Fruit fly (Drosophila melanogaster): ENCODE data around the gene mex1.

mex1 gene

DNA sequence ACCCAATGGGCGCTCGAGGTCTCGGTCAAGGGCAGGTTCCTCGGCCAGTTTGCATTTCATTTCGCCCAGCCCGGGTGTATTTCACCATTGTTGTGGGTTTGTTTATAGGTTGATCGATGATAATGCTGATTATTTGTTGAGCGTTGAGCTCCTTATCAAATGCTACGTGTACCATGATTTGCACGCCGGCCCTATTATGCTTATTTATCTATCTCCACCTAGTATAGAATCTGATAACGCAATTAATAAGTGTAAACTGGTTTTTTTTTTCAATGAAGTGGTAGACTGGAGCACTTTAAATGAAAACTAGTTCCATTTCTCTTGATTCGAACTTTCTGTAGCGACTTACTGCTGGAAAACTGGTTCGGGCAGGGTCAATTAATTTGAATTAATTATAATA is 17.1 kb downstream of the mex1 start:
- TF ChIP-seq CG14711 (tag; optimal IDR thresholded peaks at IDR 0.05) (no peak), cic (GFP tag; optimal IDR thresholded peaks at IDR 0.05) (peak; percentile 8)

dm6 chr3L:15501646-15501972 is 17.8 kb downstream of the mex1 start:
- peak; percentile 9 for TF ChIP-seq cic (GFP tag; optimal IDR thresholded peaks at IDR 0.05)
- TF ChIP-seq CG12768 (GFP tag; optimal IDR thresholded peaks at IDR 0.05), result peak; percentile 27
- no peak for TF ChIP-seq kay (GFP tag; ENCODE audit: borderline replicate concordance)
- TF ChIP-seq Mnt (GFP tag; optimal IDR thresholded peaks at IDR 0.05), result peak; percentile 60

DNA sequence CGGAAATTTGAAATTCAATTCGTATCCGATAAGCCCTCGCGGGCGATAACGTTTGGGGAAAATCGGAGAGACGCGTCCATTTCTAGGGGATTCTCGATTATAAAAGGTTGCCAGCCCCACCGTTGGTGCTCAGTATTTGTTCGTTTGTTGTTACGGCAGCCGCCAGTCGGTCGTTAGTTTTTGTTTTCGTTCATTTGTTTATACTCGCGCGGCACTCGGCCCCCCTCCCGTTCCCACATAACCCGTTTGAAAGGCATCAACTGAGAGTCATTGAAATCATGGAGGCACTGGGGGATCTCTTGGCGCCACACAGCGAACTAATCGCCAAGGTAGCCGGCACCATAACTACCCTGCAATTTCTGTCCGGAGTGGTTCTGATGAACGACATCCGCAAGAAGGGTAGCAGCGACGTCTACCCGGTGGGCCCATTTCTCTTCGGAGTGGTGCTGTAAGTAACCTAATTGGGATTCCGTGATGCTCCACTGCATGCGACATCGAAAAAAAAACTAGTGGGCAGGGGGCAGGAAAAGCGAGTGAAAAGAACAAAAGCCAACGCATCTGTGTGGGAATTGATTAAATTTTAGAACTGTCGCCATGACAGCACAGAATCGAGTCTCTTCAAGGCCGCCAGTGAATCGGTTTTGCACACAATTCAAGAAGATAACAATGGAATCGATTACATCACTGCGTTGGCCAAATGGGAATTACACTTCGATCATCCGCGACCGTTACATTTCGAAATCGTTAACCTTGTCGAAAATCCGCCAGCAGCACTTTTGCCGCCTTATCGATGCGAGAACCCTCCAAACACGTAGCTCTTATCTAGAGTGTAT is 18.4 kb downstream of the mex1 start, which contains the start of gene CG7272:
CG7272 (plus strand) TSS at position 126 of the 833 bp plus-strand sequence.
- TF ChIP-seq CG7101 (tag; optimal IDR thresholded peaks at IDR 0.05), result peak; percentile 22
- peak; percentile 16 for TF ChIP-seq CG11617 (GFP tag; optimal IDR thresholded peaks at IDR 0.05)
- TF ChIP-seq ovo (GFP tag; optimal IDR thresholded peaks at IDR 0.05), result no peak
- peak; percentile 43 for TF ChIP-seq CG12768 (GFP tag; optimal IDR thresholded peaks at IDR 0.05)
- no peak for TF ChIP-seq CG1620 (GFP tag; optimal IDR thresholded peaks at IDR 0.05)
- TF ChIP-seq CG33017 (tag; optimal IDR thresholded peaks at IDR 0.05), result peak; percentile 21
- peak; percentile 82 for TF ChIP-seq cic (GFP tag; optimal IDR thresholded peaks at IDR 0.05)
- no peak for TF ChIP-seq Hr96 (GFP tag; optimal IDR thresholded peaks at IDR 0.05)
- peak; percentile 74 for TF ChIP-seq Mnt (GFP tag; optimal IDR thresholded peaks at IDR 0.05)
- no peak for TF ChIP-seq kay (GFP tag; ENCODE audit: borderline replicate concordance)
- no peak for TF ChIP-seq toe (GFP tag; optimal IDR thresholded peaks at IDR 0.05)
- no peak for TF ChIP-seq Clk (GFP tag; optimal IDR thresholded peaks at IDR 0.05)
- TF ChIP-seq pad (GFP tag; optimal IDR thresholded peaks at IDR 0.05), result no peak
- no peak for TF ChIP-seq CG14711 (tag; optimal IDR thresholded peaks at IDR 0.05)
- TF ChIP-seq CG7045 (GFP tag; optimal IDR thresholded peaks at IDR 0.05), result no peak
- peak; percentile 0 for TF ChIP-seq Crg-1 (GFP tag; optimal IDR thresholded peaks at IDR 0.05)
- peak in 1 of 2 experiments; percentile 63 for TF ChIP-seq cnc (optimal IDR thresholded peaks at IDR 0.05)

DNA sequence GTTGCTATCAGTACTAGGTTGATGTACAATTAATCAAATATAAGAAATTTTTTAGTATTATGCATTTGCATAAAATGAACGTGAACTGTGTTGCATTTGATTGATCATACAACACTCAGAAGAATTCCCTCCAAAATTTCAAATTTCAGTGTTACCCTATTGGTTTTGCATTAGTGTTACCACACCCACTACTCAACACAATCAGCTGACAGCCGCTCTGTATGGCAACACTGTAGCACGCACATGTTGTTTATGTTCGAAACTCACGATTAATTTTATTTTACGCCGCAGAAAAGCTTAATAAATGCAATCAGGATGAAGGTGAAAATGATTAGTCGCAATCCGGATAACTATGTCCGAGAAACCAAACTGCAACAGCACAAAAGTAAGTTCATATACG is 20.6 kb downstream of the mex1 start, which contains the start of gene CG7275:
CG7275 (plus strand) TSS at position 215 of the 400 bp plus-strand sequence.
- TF ChIP-seq CG14711 (tag; optimal IDR thresholded peaks at IDR 0.05) (no peak), Mnt (GFP tag; optimal IDR thresholded peaks at IDR 0.05) (peak; percentile 97), CG7101 (tag; optimal IDR thresholded peaks at IDR 0.05) (no peak), CG33017 (tag; optimal IDR thresholded peaks at IDR 0.05) (no peak), CG11617 (GFP tag; optimal IDR thresholded peaks at IDR 0.05) (no peak), CG7045 (GFP tag; optimal IDR thresholded peaks at IDR 0.05) (no peak), Hr96 (GFP tag; optimal IDR thresholded peaks at IDR 0.05) (no peak), toe (GFP tag; optimal IDR thresholded peaks at IDR 0.05) (no peak), cnc (optimal IDR thresholded peaks at IDR 0.05) (no peak), ovo (GFP tag; optimal IDR thresholded peaks at IDR 0.05) (no peak), bab1 (GFP tag; optimal IDR thresholded peaks at IDR 0.05) (peak; percentile 88), cic (GFP tag; optimal IDR thresholded peaks at IDR 0.05) (peak; percentile 50)

- no peak for TF ChIP-seq pad (GFP tag; optimal IDR thresholded peaks at IDR 0.05)
- no peak for TF ChIP-seq cnc (optimal IDR thresholded peaks at IDR 0.05)
- no peak for TF ChIP-seq Hr96 (GFP tag; optimal IDR thresholded peaks at IDR 0.05)
- no peak for TF ChIP-seq Mnt (GFP tag; optimal IDR thresholded peaks at IDR 0.05)
- no peak for TF ChIP-seq toe (GFP tag; optimal IDR thresholded peaks at IDR 0.05)
- no peak for TF ChIP-seq CG12768 (GFP tag; optimal IDR thresholded peaks at IDR 0.05)
- TF ChIP-seq CG11617 (GFP tag; optimal IDR thresholded peaks at IDR 0.05), result no peak
- TF ChIP-seq CG14711 (tag; optimal IDR thresholded peaks at IDR 0.05), result no peak
- no peak for TF ChIP-seq kay (GFP tag; ENCODE audit: borderline replicate concordance)
- TF ChIP-seq CG7045 (GFP tag; optimal IDR thresholded peaks at IDR 0.05), result no peak
Measured at dm6 chr3L:15497902-15498301, 21.5 kb downstream of the mex1 start, which contains the start of gene CG7276. Gene CG7276 (plus strand): TSS chr3L:15498202.

DNA sequence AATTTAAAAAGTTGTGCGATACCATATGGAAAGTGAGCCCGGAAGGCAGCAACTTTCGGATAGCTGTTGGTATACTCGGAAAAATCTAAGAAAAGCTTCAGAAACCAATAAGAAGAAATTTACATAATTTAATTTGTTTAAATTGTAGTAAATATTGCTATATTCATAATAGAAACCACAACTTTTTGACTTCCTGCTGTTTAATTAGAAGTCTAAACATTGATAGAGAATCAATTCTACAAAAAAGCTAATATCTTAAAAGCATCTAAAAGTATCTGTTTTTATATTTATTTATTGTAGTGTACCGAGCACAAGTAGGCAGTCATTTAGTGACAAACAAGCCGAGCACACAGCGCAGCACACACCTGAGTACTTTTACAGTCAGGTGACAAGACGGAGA is 23.1 kb downstream of the mex1 start, which contains the start of gene CG13455:
CG13455 (plus strand) TSS at position 301 of the 400 bp plus-strand sequence.
- TF ChIP-seq pad (GFP tag; optimal IDR thresholded peaks at IDR 0.05), result no peak
- no peak for TF ChIP-seq CG1620 (GFP tag; optimal IDR thresholded peaks at IDR 0.05)
- no peak for TF ChIP-seq CG7045 (GFP tag; optimal IDR thresholded peaks at IDR 0.05)
- no peak for TF ChIP-seq CG5204 (GFP tag; optimal IDR thresholded peaks at IDR 0.05)
- no peak for TF ChIP-seq cnc (optimal IDR thresholded peaks at IDR 0.05)
- TF ChIP-seq ovo (GFP tag; optimal IDR thresholded peaks at IDR 0.05), result no peak
- TF ChIP-seq CG12768 (GFP tag; optimal IDR thresholded peaks at IDR 0.05), result no peak
- no peak for TF ChIP-seq CG14711 (tag; optimal IDR thresholded peaks at IDR 0.05)

DNA sequence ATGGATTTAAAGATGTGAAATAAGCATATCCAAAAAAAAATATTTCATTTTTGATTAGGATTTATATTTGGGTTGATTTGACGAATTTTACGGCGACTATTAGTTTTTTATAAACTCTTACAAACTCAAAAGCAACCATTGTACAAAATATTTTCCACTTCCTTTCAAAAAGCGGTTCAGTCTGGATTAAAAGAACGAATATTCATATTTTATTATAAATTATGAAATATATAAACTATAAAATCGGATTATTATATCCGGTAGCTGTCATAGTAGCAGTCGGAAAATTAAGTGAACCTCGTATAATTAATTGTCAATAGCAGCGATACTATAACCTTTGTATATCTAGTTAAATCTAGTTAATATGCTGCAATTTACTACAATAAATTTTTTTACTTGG is 23.9 kb downstream of the mex1 start, which contains the start of gene CG12355:
CG12355 (minus strand) TSS at position 101 of the 400 bp plus-strand sequence.
- TF ChIP-seq CG14711 (tag; optimal IDR thresholded peaks at IDR 0.05) (no peak), CG7101 (tag; optimal IDR thresholded peaks at IDR 0.05) (no peak), Crg-1 (GFP tag; optimal IDR thresholded peaks at IDR 0.05) (no peak), Hr96 (GFP tag; optimal IDR thresholded peaks at IDR 0.05) (no peak), Clk (GFP tag; optimal IDR thresholded peaks at IDR 0.05) (no peak), CG7045 (GFP tag; optimal IDR thresholded peaks at IDR 0.05) (no peak), bab1 (GFP tag; optimal IDR thresholded peaks at IDR 0.05) (no peak), Mnt (GFP tag; optimal IDR thresholded peaks at IDR 0.05) (no peak), kay (GFP tag; ENCODE audit: borderline replicate concordance) (no peak), ovo (GFP tag; optimal IDR thresholded peaks at IDR 0.05) (no peak), tj (GFP tag; optimal IDR thresholded peaks at IDR 0.05) (no peak), CG1620 (GFP tag; optimal IDR thresholded peaks at IDR 0.05) (no peak), CG5204 (GFP tag; optimal IDR thresholded peaks at IDR 0.05) (no peak)
